Worm (Caenorhabditis elegans) whole organism, L3 larva: ENCODE measurements around the gene srg-17.

Source experiments
- ZK546.5 ChIP-seq: sonication (generic microtip); optimal IDR thresholded peaks from 2 replicates; lab custom pipeline; 2017; ENCODE audit warnings: missing biosample characterization, missing genetic modification characterization
- ama-1 ChIP-seq: fragments of 150-350 bp; optimal IDR thresholded peaks from 2 replicates; lab custom pipeline; 2018
- ceh-16 ChIP-seq: sonication (generic microtip); optimal IDR thresholded peaks from 2 replicates; lab custom pipeline; 2017; ENCODE audit warnings: missing biosample characterization, missing genetic modification characterization
- ceh-28 ChIP-seq: fragments of 150-350 bp; optimal IDR thresholded peaks from 2 replicates; lab custom pipeline; 2014; ENCODE audit warnings: missing biosample characterization, missing genetic modification reagents, missing genetic modification characterization
- ceh-82 ChIP-seq: fragments of 150-350 bp; optimal IDR thresholded peaks from 2 replicates; lab custom pipeline; 2014; ENCODE audit warnings: missing biosample characterization, missing genetic modification characterization
- ceh-9 ChIP-seq: sonication (generic microtip); optimal IDR thresholded peaks from 2 replicates; lab custom pipeline; 2018; ENCODE audit warnings: missing biosample characterization, missing genetic modification characterization
- daf-12 ChIP-seq: fragments of 150-350 bp; optimal IDR thresholded peaks from 2 replicates; lab custom pipeline; 2014; ENCODE audit warnings: missing biosample characterization, missing genetic modification reagents, missing genetic modification characterization
- egl-27 ChIP-seq: sonication (generic microtip); optimal IDR thresholded peaks from 4 replicates; lab custom pipeline; 2017; ENCODE audit warnings: missing biosample characterization, missing genetic modification reagents, missing genetic modification characterization
- elt-1 ChIP-seq: fragments of 150-350 bp; optimal IDR thresholded peaks from 2 replicates; lab custom pipeline; 2014; ENCODE audit warnings: missing biosample characterization, missing genetic modification characterization
- elt-2 ChIP-seq: sonication (generic microtip); optimal IDR thresholded peaks from 2 replicates; lab custom pipeline; 2016; ENCODE audit warnings: missing genetic modification reagents, mild to moderate bottlenecking, missing genetic modification characterization, missing compliant biosample characterization
- elt-3 ChIP-seq, 3 experiments: fragments of 150-350 bp in 1 of 3; sonication (generic microtip) in 2 of 3; optimal IDR thresholded peaks; 2 replicates in 2 of 3; 4 replicates in 1 of 3; lab custom pipeline; 2014 to 2017; ENCODE audit warnings: missing biosample characterization in 3 of 3, missing genetic modification characterization in 3 of 3
- eor-1 ChIP-seq, 2 experiments: fragments of 150-350 bp; optimal IDR thresholded peaks; 2 replicates each; lab custom pipeline; 2014 to 2018; ENCODE audit warnings: missing biosample characterization in 2 of 2, missing genetic modification characterization in 2 of 2
- fkh-2 ChIP-seq: fragments of 150-350 bp; optimal IDR thresholded peaks from 2 replicates; lab custom pipeline; 2014; ENCODE audit warnings: missing biosample characterization, missing genetic modification reagents, missing genetic modification characterization
- fos-1 ChIP-seq: fragments of 150-350 bp; optimal IDR thresholded peaks from 2 replicates; lab custom pipeline; 2014; ENCODE audit warnings: missing biosample characterization, missing genetic modification characterization
- jun-1 ChIP-seq: fragments of 150-350 bp; optimal IDR thresholded peaks from 2 replicates; lab custom pipeline; 2014; ENCODE audit warnings: missing biosample characterization, missing genetic modification reagents, missing genetic modification characterization
- lin-15B ChIP-seq: fragments of 150-350 bp; optimal IDR thresholded peaks from 2 replicates; lab custom pipeline; 2014; ENCODE audit warnings: missing biosample characterization, missing genetic modification characterization
- lin-39 ChIP-seq: fragments of 150-350 bp; optimal IDR thresholded peaks from 2 replicates; lab custom pipeline; 2018; ENCODE audit warnings: missing biosample characterization, missing genetic modification reagents, missing genetic modification characterization
- lsy-12 ChIP-seq: sonication (generic microtip); optimal IDR thresholded peaks from 2 replicates; lab custom pipeline; 2016; ENCODE audit warnings: mild to moderate bottlenecking, missing genetic modification characterization, missing compliant biosample characterization
- mdl-1 ChIP-seq: fragments of 150-350 bp; optimal IDR thresholded peaks from 2 replicates; lab custom pipeline; 2014; ENCODE audit warnings: missing biosample characterization, missing genetic modification characterization
- mml-1 ChIP-seq: fragments of 150-350 bp; sonication (generic microtip); optimal IDR thresholded peaks from 3 replicates; lab custom pipeline; 2014; ENCODE audit warnings: missing biosample characterization, missing genetic modification characterization
- nfya-1 ChIP-seq: sonication (generic microtip); optimal IDR thresholded peaks from 2 replicates; lab custom pipeline; 2017; ENCODE audit warnings: missing genetic modification characterization, mild to moderate bottlenecking, missing compliant biosample characterization, antibody characterized with exemption, moderate library complexity; ENCODE audit not compliant: insufficient read depth
- nhr-12 ChIP-seq: fragments of 150-350 bp; optimal IDR thresholded peaks from 2 replicates; lab custom pipeline; 2014; ENCODE audit warnings: missing biosample characterization, missing genetic modification characterization
- nhr-237 ChIP-seq: fragments of 150-350 bp; optimal IDR thresholded peaks from 2 replicates; lab custom pipeline; 2014; ENCODE audit warnings: missing biosample characterization, missing genetic modification characterization
- nhr-25 ChIP-seq: sonication (generic microtip); optimal IDR thresholded peaks from 2 replicates; lab custom pipeline; 2017; ENCODE audit warnings: missing biosample characterization, missing genetic modification characterization
- nhr-43 ChIP-seq: sonication (generic microtip); optimal IDR thresholded peaks from 2 replicates; lab custom pipeline; 2016; ENCODE audit warnings: mild to moderate bottlenecking, missing genetic modification characterization, missing compliant biosample characterization; ENCODE audit not compliant: poor library complexity, severe bottlenecking
- nhr-76 ChIP-seq: fragments of 150-350 bp; sonication (generic microtip); optimal IDR thresholded peaks from 5 replicates; lab custom pipeline; 2014; ENCODE audit warnings: missing biosample characterization, missing genetic modification characterization
- pha-4 ChIP-seq: fragments of 150-350 bp; optimal IDR thresholded peaks from 2 replicates; lab custom pipeline; 2014; ENCODE audit warnings: missing biosample characterization, missing genetic modification reagents, missing genetic modification characterization
- pqm-1 ChIP-seq: fragments of 150-350 bp; optimal IDR thresholded peaks from 2 replicates; lab custom pipeline; 2017; ENCODE audit warnings: missing biosample characterization, missing genetic modification characterization, inconsistent platforms
- sea-2 ChIP-seq: fragments of 150-350 bp; sonication (generic microtip); optimal IDR thresholded peaks from 4 replicates; lab custom pipeline; 2014; ENCODE audit warnings: missing biosample characterization, missing genetic modification reagents, missing genetic modification characterization
- skn-1 ChIP-seq: fragments of 150-350 bp; optimal IDR thresholded peaks from 2 replicates; lab custom pipeline; 2014; ENCODE audit warnings: missing biosample characterization, missing genetic modification characterization
- snpc-4 ChIP-seq: fragments of 150-350 bp; optimal IDR thresholded peaks from 2 replicates; lab custom pipeline; 2014; ENCODE audit warnings: missing biosample characterization, missing genetic modification characterization
- tbx-2 ChIP-seq: sonication (generic microtip); optimal IDR thresholded peaks from 2 replicates; lab custom pipeline; 2016; ENCODE audit warnings: mild to moderate bottlenecking, missing genetic modification characterization, missing compliant biosample characterization
- unc-62 ChIP-seq: fragments of 150-350 bp; sonication (generic microtip); optimal IDR thresholded peaks from 4 replicates; lab custom pipeline; 2014; ENCODE audit warnings: missing biosample characterization, missing genetic modification reagents, missing genetic modification characterization
- ztf-4 ChIP-seq: fragments of 150-350 bp; optimal IDR thresholded peaks from 2 replicates; lab custom pipeline; 2014; ENCODE audit warnings: missing biosample characterization, missing genetic modification characterization

The srg-17 gene

ce11 chrII:12511866-12512265, 38.4 kb downstream of the srg-17 start, which contains the start of gene srh-73:
Gene srh-73 (plus strand): TSS chrII:12512166.
- TF ChIP-seq lin-15B (tag; lab: Kevin White, UChicago) = no peak
- TF ChIP-seq jun-1 (tag; lab: Kevin White, UChicago) = no peak
- TF ChIP-seq nhr-43 = no peak
- TF ChIP-seq nhr-12 = no peak
- TF ChIP-seq elt-1 (tag; lab: Kevin White, UChicago) = no peak
- TF ChIP-seq eor-1 (tag; optimal IDR thresholded peaks at IDR 0.05; lab: Kevin White, UChicago) = no peak
- TF ChIP-seq skn-1 (tag; lab: Kevin White, UChicago) = no peak
- TF ChIP-seq ZK546.5 = no peak
- TF ChIP-seq fkh-2 (tag; lab: Kevin White, UChicago) = no peak
- no peak for TF ChIP-seq unc-62
- no peak for TF ChIP-seq ztf-4
- no peak for TF ChIP-seq nhr-76 (tag; lab: Kevin White, UChicago)
- no peak for TF ChIP-seq ama-1 (lab: Kevin White, UChicago)
- TF ChIP-seq fos-1 (tag; lab: Kevin White, UChicago) = no peak
- TF ChIP-seq ceh-9 (tag; lab: Kevin White, UChicago) = no peak
- no peak for TF ChIP-seq ceh-82 (tag; lab: Kevin White, UChicago)
- TF ChIP-seq mml-1 = no peak

ce11 chrII:12514620-12515019, 41.1 kb downstream of the srg-17 start, which contains the start of gene srh-69:
Gene srh-69 (minus strand): TSS chrII:12514720.
- TF ChIP-seq nfya-1 (tag; lab: Kevin White, UChicago) (no peak), ama-1 (lab: Kevin White, UChicago) (no peak), ceh-9 (tag; lab: Kevin White, UChicago) (no peak), nhr-12 (no peak), elt-3 (tag; optimal IDR thresholded peaks at IDR 0.05; lab: Kevin White, UChicago) (no peak), jun-1 (tag; lab: Kevin White, UChicago) (no peak), elt-1 (tag; lab: Kevin White, UChicago) (no peak), ZK546.5 (no peak), ceh-28 (tag; lab: Kevin White, UChicago) (no peak), nhr-76 (tag; lab: Kevin White, UChicago) (no peak), snpc-4 (no peak)

ce11 chrII:12516313-12516712, 42.8 kb downstream of the srg-17 start, which contains the start of gene srh-61:
Gene srh-61 (minus strand): TSS chrII:12516413.
- TF ChIP-seq fkh-2 (tag; lab: Kevin White, UChicago) (no peak), pha-4 (tag; lab: Kevin White, UChicago) (no peak), skn-1 (tag; lab: Kevin White, UChicago) (no peak), ztf-4 (no peak), ceh-16 (tag; lab: Kevin White, UChicago) (no peak), lsy-12 (tag; lab: Kevin White, UChicago) (no peak), mdl-1 (tag; lab: Kevin White, UChicago) (no peak), mml-1 (no peak), nhr-25 (tag; lab: Kevin White, UChicago) (no peak), elt-3 (tag; optimal IDR thresholded peaks at IDR 0.05; lab: Kevin White, UChicago) (no peak), eor-1 (tag; optimal IDR thresholded peaks at IDR 0.05; lab: Kevin White, UChicago) (no peak), ceh-28 (tag; lab: Kevin White, UChicago) (no peak), ZK546.5 (no peak), nhr-237 (no peak), nhr-43 (no peak)

- no peak for TF ChIP-seq eor-1 (tag; optimal IDR thresholded peaks at IDR 0.05; lab: Kevin White, UChicago)
- TF ChIP-seq fkh-2 (tag; lab: Kevin White, UChicago) = no peak
- no peak for TF ChIP-seq daf-12 (tag; lab: Kevin White, UChicago)
- TF ChIP-seq egl-27 (tag; lab: Kevin White, UChicago) = no peak
- TF ChIP-seq elt-1 (tag; lab: Kevin White, UChicago) = no peak
- TF ChIP-seq skn-1 (tag; lab: Kevin White, UChicago) = no peak
- no peak for TF ChIP-seq lin-39 (tag; lab: Kevin White, UChicago)
- TF ChIP-seq tbx-2 = no peak
- peak; percentile 12 for TF ChIP-seq elt-2 (tag; lab: Kevin White, UChicago)
- TF ChIP-seq pqm-1 = peak; percentile 28
- TF ChIP-seq sea-2 = no peak
- no peak for TF ChIP-seq nhr-76 (tag; lab: Kevin White, UChicago)
- no peak for TF ChIP-seq ceh-82 (tag; lab: Kevin White, UChicago)
- TF ChIP-seq, all 47 proteins: peak for 2
Observed at ce11 chrII:12518008-12518407, 44.5 kb downstream of the srg-17 start.
